Worm (Caenorhabditis elegans) whole organism, L3 larva: ENCODE results near the gene T05B4.10.

ENCODE experiments used
- ZK546.5 ChIP-seq: sonication (generic microtip); optimal IDR thresholded peaks from 2 replicates; lab custom pipeline; 2017; ENCODE audit warnings: missing biosample characterization, missing genetic modification characterization
- ceh-82 ChIP-seq: fragments of 150-350 bp; optimal IDR thresholded peaks from 2 replicates; lab custom pipeline; 2014; ENCODE audit warnings: missing biosample characterization, missing genetic modification characterization
- egl-27 ChIP-seq: sonication (generic microtip); optimal IDR thresholded peaks from 4 replicates; lab custom pipeline; 2017; ENCODE audit warnings: missing biosample characterization, missing genetic modification reagents, missing genetic modification characterization
- lin-39 ChIP-seq: fragments of 150-350 bp; optimal IDR thresholded peaks from 2 replicates; lab custom pipeline; 2018; ENCODE audit warnings: missing biosample characterization, missing genetic modification reagents, missing genetic modification characterization
- mml-1 ChIP-seq: fragments of 150-350 bp; sonication (generic microtip); optimal IDR thresholded peaks from 3 replicates; lab custom pipeline; 2014; ENCODE audit warnings: missing biosample characterization, missing genetic modification characterization
- nhr-23 ChIP-seq: fragments of 150-350 bp; optimal IDR thresholded peaks from 2 replicates; lab custom pipeline; 2014; ENCODE audit warnings: missing biosample characterization, missing genetic modification reagents, missing genetic modification characterization
- nhr-25 ChIP-seq: sonication (generic microtip); optimal IDR thresholded peaks from 2 replicates; lab custom pipeline; 2017; ENCODE audit warnings: missing biosample characterization, missing genetic modification characterization
- nhr-77 ChIP-seq: fragments of 150-350 bp; optimal IDR thresholded peaks from 2 replicates; lab custom pipeline; 2014; ENCODE audit warnings: missing biosample characterization, missing genetic modification characterization
- pha-4 ChIP-seq: fragments of 150-350 bp; optimal IDR thresholded peaks from 2 replicates; lab custom pipeline; 2014; ENCODE audit warnings: missing biosample characterization, missing genetic modification reagents, missing genetic modification characterization
- snpc-4 ChIP-seq: fragments of 150-350 bp; optimal IDR thresholded peaks from 2 replicates; lab custom pipeline; 2014; ENCODE audit warnings: missing biosample characterization, missing genetic modification characterization

ce11 chrV:4162922-4163321, 42.4 kb upstream of the T05B4.10 start, which contains the start of gene Y45G5AM.4:
- TF ChIP-seq egl-27 (tag; lab: Kevin White, UChicago) (no peak), nhr-23 (tag; lab: Kevin White, UChicago) (no peak), snpc-4 (tag; lab: Kevin White, UChicago) (no peak), ZK546.5 (tag; lab: Kevin White, UChicago) (no peak), nhr-25 (tag; lab: Kevin White, UChicago) (no peak), pha-4 (no peak), nhr-77 (tag; lab: Kevin White, UChicago) (no peak), mml-1 (tag; lab: Kevin White, UChicago) (no peak), lin-39 (tag; lab: Kevin White, UChicago) (no peak), ceh-82 (tag; lab: Kevin White, UChicago) (no peak)
